Fruit fly (Drosophila melanogaster): ENCODE data around the gene CG5676.

DNA sequence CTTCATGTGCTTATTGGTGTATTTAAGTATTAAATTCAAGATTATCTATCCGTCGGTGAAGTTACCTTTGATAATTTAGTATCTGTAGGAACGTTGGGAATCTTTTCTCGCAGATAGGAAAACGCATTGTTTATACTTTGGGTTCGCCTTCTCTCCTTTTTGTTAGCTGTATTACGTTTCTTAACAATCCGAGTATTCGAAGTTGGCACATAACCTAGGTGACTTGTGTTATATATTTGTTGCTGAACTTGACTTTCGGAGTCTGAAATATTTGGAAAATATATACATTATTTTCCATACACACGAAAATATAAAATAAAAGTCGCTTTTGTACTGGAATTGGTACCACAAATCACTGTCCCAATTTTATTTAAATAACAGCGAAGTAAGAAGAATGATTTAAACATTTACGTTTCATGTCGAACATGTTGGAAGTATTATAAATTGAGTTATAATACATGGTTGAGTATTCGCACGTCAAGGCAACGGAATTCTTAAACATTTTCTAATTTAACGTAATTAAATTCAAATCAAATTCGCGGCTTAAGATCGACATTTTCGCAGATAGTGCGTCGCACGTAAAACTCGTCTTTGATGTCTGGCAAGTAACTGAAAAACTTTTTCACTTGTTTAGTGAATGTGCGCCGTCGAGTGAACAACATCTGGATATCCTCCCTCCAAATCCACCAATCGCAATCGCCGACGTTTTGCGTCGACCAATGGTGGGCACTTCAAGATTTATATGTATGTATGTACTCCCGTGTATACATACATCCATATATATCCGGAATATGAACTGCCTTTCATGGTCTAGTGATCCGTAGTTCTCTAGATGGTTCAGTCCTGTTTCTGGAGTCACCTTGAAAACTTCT lies 39.3 kb upstream of the CG5676 start, which contains the start of gene Hand:
- peak; percentile 93 for TF ChIP-seq kay (GFP tag; ENCODE audit: borderline replicate concordance)
- no peak for TF ChIP-seq CG7101 (tag; optimal IDR thresholded peaks at IDR 0.05)
- no peak for TF ChIP-seq CG5204 (GFP tag; optimal IDR thresholded peaks at IDR 0.05)
- no peak for TF ChIP-seq pad (GFP tag; optimal IDR thresholded peaks at IDR 0.05)
- no peak for TF ChIP-seq bab1 (GFP tag; optimal IDR thresholded peaks at IDR 0.05)
- TF ChIP-seq CG14711 (tag; optimal IDR thresholded peaks at IDR 0.05) = no peak
- TF ChIP-seq CG11617 (GFP tag; optimal IDR thresholded peaks at IDR 0.05) = no peak
- no peak for TF ChIP-seq ovo (GFP tag; optimal IDR thresholded peaks at IDR 0.05)
- no peak for TF ChIP-seq CG7045 (GFP tag; optimal IDR thresholded peaks at IDR 0.05)
- no peak for TF ChIP-seq CG33017 (tag; optimal IDR thresholded peaks at IDR 0.05)
- TF ChIP-seq cic (GFP tag; optimal IDR thresholded peaks at IDR 0.05) = no peak
- TF ChIP-seq cnc (optimal IDR thresholded peaks at IDR 0.05) = no peak
